Worm (Caenorhabditis elegans) whole organism, L4 larva: ENCODE results near the gene dmsr-6.

Experiments used
- D1046.2 ChIP-seq: fragments of 200-800 bp; sonication (Bioruptor generic); IDR thresholded peaks from 2 replicates; pipeline ENCODE4 v1.3.6; 2022; ENCODE audit warnings: missing genetic modification characterization, missing compliant biosample characterization
- F10B5.3 ChIP-seq: sonication (generic microtip); optimal IDR thresholded peaks from 2 replicates; lab custom pipeline; 2016; ENCODE audit warnings: mild to moderate bottlenecking, missing genetic modification characterization, missing compliant biosample characterization
- F26F4.8 ChIP-seq: fragments of 200-800 bp; sonication (Bioruptor generic); conservative IDR thresholded peaks from 2 replicates; pipeline ENCODE4 v1.3.6; 2022; ENCODE audit warnings: missing genetic modification characterization, missing compliant biosample characterization
- R02D3.7 ChIP-seq: fragments of 150-350 bp; sonication (generic microtip); optimal IDR thresholded peaks from 3 replicates; lab custom pipeline; 2014; ENCODE audit warnings: missing biosample characterization, missing genetic modification characterization
- T20F7.1 ChIP-seq: fragments of 200-800 bp; sonication (Bioruptor generic); optimal IDR thresholded peaks from 2 replicates; lab custom pipeline; 2018; ENCODE audit warnings: mild to moderate bottlenecking, missing genetic modification characterization, missing compliant biosample characterization
- Y5F2A.4 ChIP-seq: fragments of 200-800 bp; sonication (Bioruptor generic); optimal IDR thresholded peaks from 2 replicates; lab custom pipeline; 2018; ENCODE audit warnings: mild to moderate bottlenecking, missing genetic modification characterization, missing compliant biosample characterization
- aha-1 ChIP-seq: fragments of 150-350 bp; peaks from one replicate; lab custom pipeline; 2014; ENCODE audit warnings: missing biosample characterization, missing genetic modification characterization
- ceh-20 ChIP-seq: fragments of 200-800 bp; sonication (Bioruptor generic); IDR thresholded peaks from 2 replicates; pipeline ENCODE4 v1.3.6; 2022; ENCODE audit warnings: missing genetic modification reagents, missing genetic modification characterization, missing compliant biosample characterization
- ces-1 ChIP-seq: fragments of 150-350 bp; sonication (generic microtip); optimal IDR thresholded peaks from 4 replicates; lab custom pipeline; 2014; ENCODE audit warnings: missing biosample characterization, missing genetic modification reagents, missing genetic modification characterization
- daf-16 ChIP-seq, 3 experiments: sonication (generic microtip); optimal IDR thresholded peaks; 2 replicates each; lab custom pipeline; 2016 to 2017; ENCODE audit warnings: missing genetic modification characterization in 3 of 3, missing genetic modification reagents in 3 of 3, mild to moderate bottlenecking in 2 of 3, missing compliant biosample characterization in 2 of 3, missing biosample characterization in 1 of 3, moderate library complexity in 1 of 3
- dpl-1 ChIP-seq: fragments of 150-350 bp; optimal IDR thresholded peaks from 2 replicates; lab custom pipeline; 2014; ENCODE audit warnings: missing biosample characterization, missing genetic modification reagents, missing genetic modification characterization
- dve-1 ChIP-seq: sonication (generic microtip); optimal IDR thresholded peaks from 2 replicates; lab custom pipeline; 2017; ENCODE audit warnings: antibody characterized with exemption, mild to moderate bottlenecking, missing genetic modification characterization, missing compliant biosample characterization; ENCODE audit not compliant: insufficient read depth
- fkh-10 ChIP-seq: fragments of 150-350 bp; optimal IDR thresholded peaks from 2 replicates; lab custom pipeline; 2014; ENCODE audit warnings: missing biosample characterization, missing genetic modification reagents, missing genetic modification characterization
- hif-1 ChIP-seq, 2 experiments: sonication (generic microtip); optimal IDR thresholded peaks; 2 replicates each; lab custom pipeline; 2016 to 2017; ENCODE audit warnings: missing compliant biosample characterization in 2 of 2, missing genetic modification characterization in 2 of 2, missing genetic modification reagents in 2 of 2, missing genotype in 2 of 2, mild to moderate bottlenecking in 1 of 2
- hlh-30 ChIP-seq: sonication (generic microtip); optimal IDR thresholded peaks from 2 replicates; lab custom pipeline; 2017; ENCODE audit warnings: antibody characterized with exemption, mild to moderate bottlenecking, missing genetic modification characterization, missing compliant biosample characterization; ENCODE audit not compliant: insufficient read depth
- hmg-1.1 ChIP-seq: fragments of 200-800 bp; sonication (Bioruptor generic); IDR thresholded peaks from 2 replicates; pipeline ENCODE4 v1.3.6; 2022; ENCODE audit warnings: missing genetic modification reagents, missing genetic modification characterization, missing compliant biosample characterization
- lin-13 ChIP-seq: fragments of 150-350 bp; optimal IDR thresholded peaks from 2 replicates; lab custom pipeline; 2014; ENCODE audit warnings: missing biosample characterization, missing genetic modification reagents, missing genetic modification characterization
- lin-15B ChIP-seq: fragments of 150-350 bp; sonication (generic microtip); optimal IDR thresholded peaks from 3 replicates; lab custom pipeline; 2014; ENCODE audit warnings: missing biosample characterization, missing genetic modification characterization
- lin-38 ChIP-seq: fragments of 200-800 bp; sonication (Bioruptor generic); IDR thresholded peaks from 2 replicates; pipeline ENCODE4 v1.3.6; 2022; ENCODE audit warnings: missing genetic modification reagents, missing genetic modification characterization, missing compliant biosample characterization
- lsy-2 ChIP-seq, 2 experiments: fragments of 150-350 bp in 1 of 2; sonication (generic microtip) in 1 of 2; optimal IDR thresholded peaks; 2 replicates each; lab custom pipeline; 2014 to 2017; ENCODE audit warnings: missing biosample characterization in 2 of 2, missing genetic modification characterization in 2 of 2
- mdl-1 ChIP-seq, 2 experiments: fragments of 150-350 bp in 1 of 2; sonication (generic microtip) in 1 of 2; optimal IDR thresholded peaks; 2 replicates each; lab custom pipeline; 2014 to 2017; ENCODE audit warnings: missing biosample characterization in 2 of 2, missing genetic modification characterization in 2 of 2
- mep-1 ChIP-seq: fragments of 150-350 bp; sonication (generic microtip); optimal IDR thresholded peaks from 3 replicates; lab custom pipeline; 2014; ENCODE audit warnings: missing biosample characterization, missing genetic modification characterization
- nhr-11 ChIP-seq: fragments of 150-350 bp; optimal IDR thresholded peaks from 2 replicates; lab custom pipeline; 2014; ENCODE audit warnings: missing biosample characterization, missing genetic modification characterization
- nhr-111 ChIP-seq: fragments of 200-800 bp; sonication (Bioruptor generic); optimal IDR thresholded peaks from 2 replicates; lab custom pipeline; 2018; ENCODE audit warnings: mild to moderate bottlenecking, missing genetic modification characterization, missing compliant biosample characterization
- nhr-25 ChIP-seq: sonication (generic microtip); optimal IDR thresholded peaks from 2 replicates; lab custom pipeline; 2017; ENCODE audit warnings: missing genetic modification characterization, mild to moderate bottlenecking, missing compliant biosample characterization, antibody characterized with exemption, moderate library complexity, borderline replicate concordance; ENCODE audit not compliant: insufficient read depth
- nhr-28 ChIP-seq: fragments of 150-350 bp; optimal IDR thresholded peaks from 2 replicates; lab custom pipeline; 2014; ENCODE audit warnings: missing biosample characterization, missing genetic modification characterization
- nhr-48 ChIP-seq: sonication (generic microtip); optimal IDR thresholded peaks from 2 replicates; lab custom pipeline; 2016; ENCODE audit warnings: mild to moderate bottlenecking, missing genetic modification characterization, missing compliant biosample characterization
- nhr-6 ChIP-seq: fragments of 150-350 bp; optimal IDR thresholded peaks from 2 replicates; lab custom pipeline; 2014; ENCODE audit warnings: missing biosample characterization, missing genetic modification characterization
- nhr-76 ChIP-seq: fragments of 150-350 bp; optimal IDR thresholded peaks from 2 replicates; lab custom pipeline; 2014; ENCODE audit warnings: missing biosample characterization, missing genetic modification characterization
- nhr-77 ChIP-seq: fragments of 150-350 bp; optimal IDR thresholded peaks from 2 replicates; lab custom pipeline; 2014; ENCODE audit warnings: missing biosample characterization, missing genetic modification characterization
- pha-4 ChIP-seq, 2 experiments: fragments of 150-350 bp in 1 of 2; fragments of 200-800 bp in 1 of 2; sonication (Bioruptor generic) in 1 of 2; IDR thresholded peaks in 1 of 2; optimal IDR thresholded peaks in 1 of 2; 2 replicates each; pipeline versions ENCODE4 v1.3.6 to Lab custom; 2014 to 2022; ENCODE audit warnings: missing genetic modification characterization in 2 of 2, missing genetic modification reagents in 2 of 2, missing biosample characterization in 1 of 2, missing compliant biosample characterization in 1 of 2
- php-3 ChIP-seq: fragments of 200-800 bp; sonication (Bioruptor generic); IDR thresholded peaks from 2 replicates; pipeline ENCODE4 v1.3.6; 2022; ENCODE audit warnings: missing genetic modification reagents, missing genetic modification characterization, missing compliant biosample characterization
- tag-97 ChIP-seq: fragments of 200-800 bp; sonication (Bioruptor generic); IDR thresholded peaks from 2 replicates; pipeline ENCODE4 v1.3.6; 2022; ENCODE audit warnings: missing genetic modification characterization, missing compliant biosample characterization
- unc-62 ChIP-seq, 3 experiments: fragments of 150-350 bp in 1 of 3; sonication (generic microtip); optimal IDR thresholded peaks in 2 of 3; peaks in 1 of 3; 1 replicate in 1 of 3; 2 replicates in 2 of 3; lab custom pipeline; 2014 to 2017; ENCODE audit warnings: missing biosample characterization in 3 of 3, missing genetic modification characterization in 3 of 3, missing genetic modification reagents in 3 of 3, missing genotype in 1 of 3

Gene dmsr-6

ce11 chrII:14437922-14438458, 17.4 kb upstream of the dmsr-6 start, which contains the start of gene K04B12.2 (continued):
- TF ChIP-seq tag-97 (GFP tag; lab: Robert Waterston, UW) = no peak
- peak; percentile 35; the same call in 1 of the 2 replicates for TF ChIP-seq php-3
- TF ChIP-seq ceh-20 = no peak
- no peak for TF ChIP-seq nhr-76 (tag; lab: Kevin White, UChicago)
- TF ChIP-seq Y5F2A.4 (GFP tag; lab: Kevin White, UChicago) = no peak

DNA sequence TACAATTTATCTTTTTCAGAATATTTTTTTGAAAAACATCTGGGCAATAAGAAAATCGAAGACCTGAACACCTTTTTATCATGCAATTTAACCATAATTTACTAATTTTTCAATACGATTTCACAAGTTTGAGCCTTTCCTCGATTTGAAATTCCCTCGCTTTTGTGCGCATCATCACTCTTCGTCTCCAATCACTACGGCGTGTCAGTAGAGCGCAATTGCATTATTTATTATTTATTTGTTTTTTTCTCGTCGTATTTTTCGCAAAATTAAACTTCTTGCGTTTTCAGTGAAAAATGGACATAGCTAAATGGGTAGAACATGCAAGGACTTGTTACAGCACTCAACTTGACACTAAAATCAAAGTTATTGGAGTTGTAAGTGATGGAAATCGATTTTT, 14.3 kb upstream of the dmsr-6 start, which contains the start of gene smg-8:
smg-8 (plus strand) TSS at position 266 of the 400 bp plus-strand sequence.
- TF ChIP-seq lin-13 = peak; percentile 31
- TF ChIP-seq fkh-10 (GFP tag; lab: Kevin White, UChicago) = peak; percentile 40
- peak; percentile 53 for TF ChIP-seq dve-1 (tag; lab: Kevin White, UChicago)
- TF ChIP-seq nhr-6 (tag; lab: Kevin White, UChicago) = peak; percentile 25
- TF ChIP-seq nhr-28 (tag; lab: Kevin White, UChicago) = peak; percentile 27
- peak; percentile 62; the same call in 1 of the 2 replicates for TF ChIP-seq hmg-1.1 (GFP tag; lab: Robert Waterston, UW)
- no peak for TF ChIP-seq hif-1 (tag; optimal IDR thresholded peaks at IDR 0.05; lab: Kevin White, UChicago)
- TF ChIP-seq nhr-11 = peak; percentile 38
- TF ChIP-seq T20F7.1 (GFP tag; lab: Kevin White, UChicago) = no peak
- peak; percentile 96 for TF ChIP-seq dpl-1 (GFP tag; lab: Kevin White, UChicago)
- peak in 1 of 2 experiments; percentile 59 for TF ChIP-seq unc-62 (GFP tag; optimal IDR thresholded peaks at IDR 0.05 in 1 of 2; lab: Kevin White, UChicago)
- no peak for TF ChIP-seq unc-62 (tag; optimal IDR thresholded peaks at IDR 0.05; lab: Kevin White, UChicago)
- TF ChIP-seq mep-1 (tag; lab: Kevin White, UChicago) = peak; percentile 60
- TF ChIP-seq D1046.2 = no peak
- TF ChIP-seq nhr-77 (tag; lab: Kevin White, UChicago) = peak; percentile 88
- no peak for TF ChIP-seq nhr-111
- TF ChIP-seq lin-15B = peak; percentile 23
- peak; percentile 70 for TF ChIP-seq hlh-30 (tag; lab: Kevin White, UChicago)
- TF ChIP-seq F10B5.3 = no peak
- TF ChIP-seq R02D3.7 = no peak
- no peak for TF ChIP-seq F26F4.8 (GFP tag; lab: Robert Waterston, UW)
- TF ChIP-seq nhr-48 (tag; lab: Kevin White, UChicago) = no peak
- no peak for TF ChIP-seq pha-4 (GFP tag; IDR thresholded peaks at IDR 0.05; lab: Robert Waterston, UW)
- TF ChIP-seq pha-4 (tag; optimal IDR thresholded peaks at IDR 0.05; lab: Kevin White, UChicago) = peak; percentile 93
- peak in 1 of 2 experiments; percentile 43 for TF ChIP-seq mdl-1 (tag; optimal IDR thresholded peaks at IDR 0.05; lab: Kevin White, UChicago)
- TF ChIP-seq ceh-20 = 0 out of 2 replicates have a peak, but pooled peaks have one; percentile 18
- TF ChIP-seq aha-1 (tag; lab: Kevin White, UChicago) = no peak
- TF ChIP-seq daf-16 (GFP tag; optimal IDR thresholded peaks at IDR 0.05; lab: Kevin White, UChicago) = no peak
- peak; percentile 49 for TF ChIP-seq daf-16 (tag; optimal IDR thresholded peaks at IDR 0.05; lab: Kevin White, UChicago)
- peak; percentile 97 for TF ChIP-seq lin-38 (GFP tag; lab: Robert Waterston, UW)
- peak; percentile 7 to 85 for TF ChIP-seq lsy-2 (tag; optimal IDR thresholded peaks at IDR 0.05; lab: Kevin White, UChicago)
- TF ChIP-seq ces-1 (GFP tag; lab: Kevin White, UChicago) = peak; percentile 26
- TF ChIP-seq, all 104 proteins: peak for 20

ce11 chrII:14451934-14452333, 3.5 kb upstream of the dmsr-6 start:
- TF ChIP-seq nhr-25 (tag; lab: Kevin White, UChicago) (no peak), aha-1 (tag; lab: Kevin White, UChicago) (peak; percentile 50), fkh-10 (GFP tag; lab: Kevin White, UChicago) (peak; percentile 45), Y5F2A.4 (GFP tag; lab: Kevin White, UChicago) (no peak)
